In genomic region chrX:17830644-17831043, dm6 we compare ENCODE assay signal across 4 fruit fly cellular contexts.
TF ChIP-seq lines count a peak whose summit lies in the region.

Gene CG6398 (plus strand): TSS chrX:17830828.

- TF ChIP-seq CTCF in whole organism, embryonic (GFP tag; optimal IDR thresholded peaks at IDR 0.05; lab: Kevin White, UChicago): no peak

TF ChIP-seq in whole organism, adult, 20 proteins besides CTCF, POLR2A, EP300 and RAD21:
- no peak for TF ChIP-seq Crg-1 (GFP tag; optimal IDR thresholded peaks at IDR 0.05; lab: Kevin White, UChicago)
- TF ChIP-seq CG7045 (GFP tag; optimal IDR thresholded peaks at IDR 0.05; lab: Kevin White, UChicago): no peak
- peak; percentile 14 for TF ChIP-seq pad (GFP tag; optimal IDR thresholded peaks at IDR 0.05; lab: Kevin White, UChicago)
- no peak for TF ChIP-seq ovo (GFP tag; optimal IDR thresholded peaks at IDR 0.05; lab: Kevin White, UChicago)
- no peak for TF ChIP-seq cnc (optimal IDR thresholded peaks at IDR 0.05; lab: Kevin White, UChicago)
- TF ChIP-seq Hr96 (GFP tag; optimal IDR thresholded peaks at IDR 0.05; lab: Kevin White, UChicago): no peak
- no peak for TF ChIP-seq cic (GFP tag; optimal IDR thresholded peaks at IDR 0.05; lab: Kevin White, UChicago)
- TF ChIP-seq CG12768 (GFP tag; optimal IDR thresholded peaks at IDR 0.05; lab: Kevin White, UChicago): no peak
- no peak for TF ChIP-seq kay (GFP tag; lab: Kevin White, UChicago; ENCODE audit: borderline replicate concordance)
- no peak for TF ChIP-seq CG7101 (tag; optimal IDR thresholded peaks at IDR 0.05; lab: Kevin White, UChicago)
- no peak for TF ChIP-seq Mnt (GFP tag; optimal IDR thresholded peaks at IDR 0.05; lab: Kevin White, UChicago)
- no peak for TF ChIP-seq toe (GFP tag; optimal IDR thresholded peaks at IDR 0.05; lab: Kevin White, UChicago)
- TF ChIP-seq bab1 (GFP tag; optimal IDR thresholded peaks at IDR 0.05; lab: Kevin White, UChicago): peak; percentile 17
- peak; percentile 86 for TF ChIP-seq tj (GFP tag; optimal IDR thresholded peaks at IDR 0.05; lab: Kevin White, UChicago)
- TF ChIP-seq CG33017 (tag; optimal IDR thresholded peaks at IDR 0.05; lab: Kevin White, UChicago): no peak
- peak; percentile 25 for TF ChIP-seq CG1620 (GFP tag; optimal IDR thresholded peaks at IDR 0.05; lab: Kevin White, UChicago)
- TF ChIP-seq CG5204 (GFP tag; optimal IDR thresholded peaks at IDR 0.05; lab: Kevin White, UChicago): no peak
- no peak for TF ChIP-seq CG14711 (tag; optimal IDR thresholded peaks at IDR 0.05; lab: Kevin White, UChicago)
- TF ChIP-seq CG11617 (GFP tag; optimal IDR thresholded peaks at IDR 0.05; lab: Kevin White, UChicago): no peak
- no peak for TF ChIP-seq Clk (GFP tag; optimal IDR thresholded peaks at IDR 0.05; lab: Kevin White, UChicago)

TF ChIP-seq in whole organism, embryonic, 481 proteins besides CTCF, POLR2A, EP300 and RAD21 (continues in another document):
- no peak for TF ChIP-seq CG6689 (GFP tag; IDR thresholded peaks at IDR 0.05; lab: Robert Waterston, UW)
- peak; percentile 80 for TF ChIP-seq crol (GFP tag; IDR thresholded peaks at IDR 0.05; lab: Robert Waterston, UW)
- TF ChIP-seq otp (GFP tag; IDR thresholded peaks at IDR 0.05; lab: Robert Waterston, UW): no peak
- no peak for TF ChIP-seq CG3065 (GFP tag; optimal IDR thresholded peaks at IDR 0.05; lab: Kevin White, UChicago)
- peak; percentile 19; the same call in 1 of the 3 replicates for TF ChIP-seq CG34224 (GFP tag; IDR thresholded peaks at IDR 0.05; lab: Robert Waterston, UW; ENCODE audit: partially characterized antibody)
- TF ChIP-seq tup (GFP tag; optimal IDR thresholded peaks at IDR 0.05; lab: Kevin White, UChicago): no peak
- peak; percentile 8 for TF ChIP-seq CG15514 (GFP tag; optimal IDR thresholded peaks at IDR 0.05; lab: Kevin White, UChicago)
- TF ChIP-seq CG10543 (GFP tag; optimal IDR thresholded peaks at IDR 0.05; lab: Kevin White, UChicago): peak; percentile 28
- no peak for TF ChIP-seq crp (GFP tag; optimal IDR thresholded peaks at IDR 0.05; lab: Kevin White, UChicago)
- TF ChIP-seq ash1 (GFP tag; optimal IDR thresholded peaks at IDR 0.05; lab: Kevin White, UChicago): peak; percentile 11
- no peak for TF ChIP-seq danr (GFP tag; IDR thresholded peaks at IDR 0.05; lab: Robert Waterston, UW)
- TF ChIP-seq unc-4 (GFP tag; IDR thresholded peaks at IDR 0.05; lab: Robert Waterston, UW; ENCODE audit: partially characterized antibody): 0 out of 2 replicates have a peak, but pooled peaks have one; percentile 23
- TF ChIP-seq sd (tag; optimal IDR thresholded peaks at IDR 0.05; lab: Kevin White, UChicago): peak; percentile 48
- peak; percentile 51 for TF ChIP-seq CG4360 (GFP tag; IDR thresholded peaks at IDR 0.05; lab: Robert Waterston, UW)
- TF ChIP-seq CG2199 (GFP tag; IDR thresholded peaks at IDR 0.05; lab: Robert Waterston, UW): 0 out of 3 replicates have a peak, but pooled peaks have one; percentile 24
- peak; percentile 10 for TF ChIP-seq sens (GFP tag; lab: Kevin White, UChicago)
- TF ChIP-seq ci (GFP tag; IDR thresholded peaks at IDR 0.05; lab: Robert Waterston, UW): peak; percentile 36; the same call in 1 of the 3 replicates
- peak; percentile 18 for TF ChIP-seq kni (GFP tag; optimal IDR thresholded peaks at IDR 0.05; lab: Kevin White, UChicago)
- TF ChIP-seq trh (GFP tag; optimal IDR thresholded peaks at IDR 0.05; lab: Kevin White, UChicago): no peak
- TF ChIP-seq CG16815 (GFP tag; optimal IDR thresholded peaks at IDR 0.05; lab: Kevin White, UChicago): no peak
- peak; percentile 95 for TF ChIP-seq chinmo (GFP tag; IDR thresholded peaks at IDR 0.05; lab: Robert Waterston, UW; ENCODE audit: partially characterized antibody)
- peak; percentile 71 for TF ChIP-seq pros (GFP tag; optimal IDR thresholded peaks at IDR 0.05; lab: Kevin White, UChicago)
- no peak for TF ChIP-seq pan (optimal IDR thresholded peaks at IDR 0.05; lab: Kevin White, UChicago)
- TF ChIP-seq pan (GFP tag; optimal IDR thresholded peaks at IDR 0.05 in 1 of 2, IDR thresholded peaks at IDR 0.05 in 1 of 2): no peak

TF ChIP-seq in whole organism, pupa, 21 proteins besides CTCF, POLR2A, EP300 and RAD21:
- TF ChIP-seq EcR (GFP tag; optimal IDR thresholded peaks at IDR 0.05; lab: Kevin White, UChicago) (peak; percentile 36), CG34367 (tag; optimal IDR thresholded peaks at IDR 0.05; lab: Kevin White, UChicago) (no peak), CG17806 (tag; optimal IDR thresholded peaks at IDR 0.05; lab: Kevin White, UChicago) (no peak), CG4496 (GFP tag; IDR thresholded peaks at IDR 0.05; lab: Robert Waterston, UW) (peak; percentile 44; the same call in 1 of the 3 replicates), fd96Ca (GFP tag; IDR thresholded peaks at IDR 0.05; lab: Robert Waterston, UW) (no peak), Pif1A (GFP tag; optimal IDR thresholded peaks at IDR 0.05; lab: Kevin White, UChicago) (no peak), Ets98B (GFP tag; IDR thresholded peaks at IDR 0.05; lab: Robert Waterston, UW) (peak; percentile 37; the same call in 1 of the 2 replicates), CG13204 (GFP tag; optimal IDR thresholded peaks at IDR 0.05; lab: Kevin White, UChicago) (peak; percentile 64), CG12605 (GFP tag; IDR thresholded peaks at IDR 0.05; lab: Robert Waterston, UW) (no peak), CG8301 (tag; optimal IDR thresholded peaks at IDR 0.05; lab: Kevin White, UChicago) (no peak)

TF ChIP-seq in whole organism, wandering third instar larva, 38 proteins besides CTCF, POLR2A, EP300 and RAD21:
- TF ChIP-seq psq (GFP tag; optimal IDR thresholded peaks at IDR 0.05; lab: Kevin White, UChicago) (peak; percentile 51), ey (GFP tag; optimal IDR thresholded peaks at IDR 0.05; lab: Kevin White, UChicago) (no peak), lola (GFP tag; optimal IDR thresholded peaks at IDR 0.05; lab: Kevin White, UChicago) (no peak), dsf (GFP tag; optimal IDR thresholded peaks at IDR 0.05; lab: Kevin White, UChicago; ENCODE audit: borderline replicate concordance) (no peak), Hr78 (GFP tag; optimal IDR thresholded peaks at IDR 0.05; lab: Kevin White, UChicago) (no peak), Hr83 (GFP tag; optimal IDR thresholded peaks at IDR 0.05; lab: Kevin White, UChicago; ENCODE audit: poor library complexity, severe bottlenecking) (peak; percentile 3), rgr (GFP tag; optimal IDR thresholded peaks at IDR 0.05; lab: Kevin White, UChicago) (peak; percentile 25), Hnf4 (GFP tag; optimal IDR thresholded peaks at IDR 0.05; lab: Kevin White, UChicago) (peak; percentile 26), pan (optimal IDR thresholded peaks at IDR 0.05; lab: Kevin White, UChicago) (no peak), tai (GFP tag; optimal IDR thresholded peaks at IDR 0.05; lab: Kevin White, UChicago) (no peak), fru (GFP tag; optimal IDR thresholded peaks at IDR 0.05; lab: Kevin White, UChicago) (no peak), woc (GFP tag; optimal IDR thresholded peaks at IDR 0.05; lab: Kevin White, UChicago) (peak; percentile 30), Vsx2 (GFP tag; optimal IDR thresholded peaks at IDR 0.05; lab: Kevin White, UChicago; ENCODE audit: partially characterized antibody) (peak; percentile 72), CG9705 (GFP tag; optimal IDR thresholded peaks at IDR 0.05; lab: Kevin White, UChicago) (no peak), CrebA (GFP tag; optimal IDR thresholded peaks at IDR 0.05; lab: Kevin White, UChicago; ENCODE audit: borderline replicate concordance) (no peak), dl (GFP tag; optimal IDR thresholded peaks at IDR 0.05; lab: Kevin White, UChicago; ENCODE audit: insufficient read depth in 1 of 2, partially characterized antibody in 2 of 2) (peak in 1 of 2 experiments; percentile 21), Dif (GFP tag; optimal IDR thresholded peaks at IDR 0.05; lab: Kevin White, UChicago; ENCODE audit: partially characterized antibody) (peak; percentile 22)
